Worm (Caenorhabditis elegans): ENCODE data around the gene unc-112.

- TF ChIP-seq nhr-47 (tag; optimal IDR thresholded peaks at IDR 0.05): peak; percentile 48
- TF ChIP-seq nhr-237 (tag; optimal IDR thresholded peaks at IDR 0.05): no peak
- TF ChIP-seq pax-3 (tag; optimal IDR thresholded peaks at IDR 0.05): peak; percentile 65
- TF ChIP-seq snpc-4 (tag; optimal IDR thresholded peaks at IDR 0.05): peak; percentile 28
- no peak for TF ChIP-seq fkh-10 (GFP tag; optimal IDR thresholded peaks at IDR 0.05)
- TF ChIP-seq ets-5 (GFP tag; IDR thresholded peaks at IDR 0.05): no peak
- TF ChIP-seq grh-1 (GFP tag; IDR thresholded peaks at IDR 0.05): peak; percentile 31; the same call in 1 of the 2 replicates
- TF ChIP-seq ceh-82 (tag; optimal IDR thresholded peaks at IDR 0.05): no peak
- TF ChIP-seq ama-1 (optimal IDR thresholded peaks at IDR 0.05): peak; percentile 98
- no peak for TF ChIP-seq unc-62 (GFP tag; optimal IDR thresholded peaks at IDR 0.05)
- TF ChIP-seq lin-39 (tag; optimal IDR thresholded peaks at IDR 0.05): no peak
Measured at ce11 chrV:14688097-14688912, 8.1 kb downstream of the unc-112 start, which contains the start of gene C47E8.11.

Measured in whole organism, L1 larva.